Fruit fly (Drosophila melanogaster) whole organism, prepupa: Measurements from ENCODE around the gene CG13365.

Experiments
- CG11294 ChIP-seq: fragments of 200-800 bp; sonication (Bioruptor generic); IDR thresholded peaks from 2 replicates; pipeline ENCODE4 v1.3.6; 2022; ENCODE audit warnings: missing biosample characterization, missing genetic modification characterization
- CG11902 ChIP-seq: fragments of 200-800 bp; sonication (Bioruptor generic); optimal IDR thresholded peaks from 3 replicates; lab custom pipeline; 2016; ENCODE audit warnings: missing biosample characterization, missing genetic modification characterization
- CG15336 ChIP-seq: fragments of 200-800 bp; sonication (Bioruptor generic); IDR thresholded peaks from 2 replicates; pipeline ENCODE4 v1.3.6; 2022; ENCODE audit warnings: missing biosample characterization, missing genetic modification characterization
- CG1621 ChIP-seq: fragments of 200-800 bp; sonication (Bioruptor generic); optimal IDR thresholded peaks from 3 replicates; lab custom pipeline; 2018; ENCODE audit warnings: missing biosample characterization, mild to moderate bottlenecking, missing genetic modification characterization
- CG16779 ChIP-seq: fragments of 200-800 bp; sonication (Bioruptor generic); optimal IDR thresholded peaks from 3 replicates; lab custom pipeline; 2017; ENCODE audit warnings: missing biosample characterization, mild to moderate bottlenecking, missing genetic modification characterization
- CG3032 ChIP-seq: fragments of 200-800 bp; optimal IDR thresholded peaks from 2 replicates; lab custom pipeline; 2019; ENCODE audit warnings: missing biosample characterization, mild to moderate bottlenecking, missing genetic modification characterization, moderate library complexity
- CG31627 ChIP-seq: fragments of 200-800 bp; sonication (Bioruptor generic); optimal IDR thresholded peaks from 3 replicates; lab custom pipeline; 2016; ENCODE audit warnings: missing biosample characterization, missing genetic modification characterization
- CG32006 ChIP-seq: fragments of 200-800 bp; sonication (Bioruptor generic); optimal IDR thresholded peaks from 3 replicates; lab custom pipeline; 2017; ENCODE audit warnings: missing biosample characterization, mild to moderate bottlenecking, missing genetic modification characterization
- CG34406 ChIP-seq: fragments of 200-800 bp; sonication (Bioruptor generic); optimal IDR thresholded peaks from 3 replicates; lab custom pipeline; 2016; ENCODE audit warnings: missing biosample characterization, missing genetic modification characterization
- CG3919 ChIP-seq: fragments of 200-800 bp; sonication (Bioruptor generic); optimal IDR thresholded peaks from 3 replicates; lab custom pipeline; 2016; ENCODE audit warnings: missing biosample characterization, missing genetic modification characterization
- CG4318 ChIP-seq: fragments of 200-800 bp; sonication (Bioruptor generic); optimal IDR thresholded peaks from 3 replicates; lab custom pipeline; 2017; ENCODE audit warnings: missing biosample characterization, mild to moderate bottlenecking, missing genetic modification characterization
- CG6163 ChIP-seq: fragments of 200-800 bp; sonication (Bioruptor generic); IDR thresholded peaks from 3 replicates; pipeline ENCODE4 v1.3.6; 2022; ENCODE audit warnings: missing biosample characterization, missing genetic modification characterization
- CG6276 ChIP-seq: fragments of 200-800 bp; sonication (Bioruptor generic); optimal IDR thresholded peaks from 2 replicates; lab custom pipeline; 2017; ENCODE audit warnings: missing biosample characterization, mild to moderate bottlenecking, missing genetic modification characterization
- CG6792 ChIP-seq: fragments of 200-800 bp; sonication (Bioruptor generic); optimal IDR thresholded peaks from 3 replicates; lab custom pipeline; 2016; ENCODE audit warnings: missing biosample characterization, missing genetic modification characterization
- CG6808 ChIP-seq: fragments of 200-800 bp; sonication (Bioruptor generic); optimal IDR thresholded peaks from 3 replicates; lab custom pipeline; 2017; ENCODE audit warnings: missing biosample characterization, missing genetic modification characterization, mild to moderate bottlenecking, moderate library complexity, missing genetic modification reagents
- CG6854 ChIP-seq: fragments of 200-800 bp; sonication (Bioruptor generic); optimal IDR thresholded peaks from 2 replicates; lab custom pipeline; 2017; ENCODE audit warnings: missing biosample characterization, mild to moderate bottlenecking, missing genetic modification characterization
- CG7368 ChIP-seq: fragments of 200-800 bp; sonication (Bioruptor generic); optimal IDR thresholded peaks from 3 replicates; lab custom pipeline; 2016; ENCODE audit warnings: missing biosample characterization, missing genetic modification characterization
- CG8319 ChIP-seq: fragments of 200-800 bp; sonication (Bioruptor generic); optimal IDR thresholded peaks from 3 replicates; lab custom pipeline; 2016; ENCODE audit warnings: missing biosample characterization, missing genetic modification characterization
- CG8632 ChIP-seq: fragments of 200-800 bp; sonication (Bioruptor generic); optimal IDR thresholded peaks from 3 replicates; lab custom pipeline; 2016; ENCODE audit warnings: missing biosample characterization, missing genetic modification characterization
- Eip78C ChIP-seq: fragments of 200-800 bp; sonication (Bioruptor generic); peaks from one replicate; lab custom pipeline; 2016; ENCODE audit warnings: missing biosample characterization, missing genetic modification characterization
- Eip93F ChIP-seq: fragments of 200-800 bp; sonication (Bioruptor generic); optimal IDR thresholded peaks from 2 replicates; lab custom pipeline; 2016; ENCODE audit warnings: missing biosample characterization, mild to moderate bottlenecking, missing genetic modification characterization
- Ets21C ChIP-seq: fragments of 200-800 bp; sonication (Bioruptor generic); optimal IDR thresholded peaks from 3 replicates; lab custom pipeline; 2016; ENCODE audit warnings: missing biosample characterization, missing genetic modification characterization
- Ets96B ChIP-seq: fragments of 200-800 bp; optimal IDR thresholded peaks from 2 replicates; lab custom pipeline; 2019; ENCODE audit warnings: missing biosample characterization, mild to moderate bottlenecking, missing genetic modification characterization, moderate library complexity
- Hr39 ChIP-seq: fragments of 200-800 bp; sonication (Bioruptor generic); optimal IDR thresholded peaks from 2 replicates; lab custom pipeline; 2016; ENCODE audit warnings: missing biosample characterization, missing genetic modification characterization
- Hr4 ChIP-seq: fragments of 200-800 bp; sonication (Bioruptor generic); optimal IDR thresholded peaks from 3 replicates; lab custom pipeline; 2016; ENCODE audit warnings: missing biosample characterization, missing genetic modification characterization
- Lpt ChIP-seq: fragments of 200-800 bp; sonication (Bioruptor generic); optimal IDR thresholded peaks from 3 replicates; lab custom pipeline; 2016; ENCODE audit warnings: missing biosample characterization, missing genetic modification characterization
- Met ChIP-seq: fragments of 200-800 bp; sonication (Bioruptor generic); optimal IDR thresholded peaks from 3 replicates; lab custom pipeline; 2016; ENCODE audit warnings: missing biosample characterization, missing genetic modification characterization
- OdsH ChIP-seq: fragments of 200-800 bp; sonication (Bioruptor generic); optimal IDR thresholded peaks from 3 replicates; lab custom pipeline; 2016; ENCODE audit warnings: missing biosample characterization, missing genetic modification characterization
- Sox14 ChIP-seq: fragments of 200-800 bp; sonication (Bioruptor generic); optimal IDR thresholded peaks from 3 replicates; lab custom pipeline; 2016; ENCODE audit warnings: missing biosample characterization, missing genetic modification characterization
- achi ChIP-seq: fragments of 200-800 bp; sonication (Bioruptor generic); optimal IDR thresholded peaks from 3 replicates; lab custom pipeline; 2016; ENCODE audit warnings: missing biosample characterization, missing genetic modification characterization
- acj6 ChIP-seq: fragments of 200-800 bp; sonication (Bioruptor generic); optimal IDR thresholded peaks from 3 replicates; lab custom pipeline; 2016; ENCODE audit warnings: missing biosample characterization, missing genetic modification characterization
- cyc ChIP-seq: fragments of 200-800 bp; sonication (Bioruptor generic); optimal IDR thresholded peaks from 3 replicates; lab custom pipeline; 2016; ENCODE audit warnings: missing biosample characterization, missing genetic modification characterization
- dac ChIP-seq: fragments of 200-800 bp; sonication (Bioruptor generic); optimal IDR thresholded peaks from 2 replicates; lab custom pipeline; 2017; ENCODE audit warnings: missing biosample characterization, mild to moderate bottlenecking, missing genetic modification characterization
- dsx ChIP-seq: fragments of 200-800 bp; optimal IDR thresholded peaks from 3 replicates; lab custom pipeline; 2019; ENCODE audit warnings: missing biosample characterization, mild to moderate bottlenecking, missing genetic modification characterization, moderate library complexity; ENCODE audit not compliant: poor library complexity, severe bottlenecking
- eg ChIP-seq: fragments of 200-800 bp; sonication (Bioruptor generic); IDR thresholded peaks from 3 replicates; pipeline ENCODE4 v1.3.6; 2022; ENCODE audit warnings: missing biosample characterization, missing genetic modification characterization
- esn ChIP-seq: fragments of 200-800 bp; sonication (Bioruptor generic); optimal IDR thresholded peaks from 2 replicates; lab custom pipeline; 2016; ENCODE audit warnings: missing biosample characterization, mild to moderate bottlenecking, missing genetic modification characterization, moderate library complexity
- fd59A ChIP-seq: fragments of 200-800 bp; sonication (Bioruptor generic); optimal IDR thresholded peaks from 2 replicates; lab custom pipeline; 2017; ENCODE audit warnings: missing biosample characterization, mild to moderate bottlenecking, missing genetic modification characterization, missing genetic modification reagents
- fd85E ChIP-seq: fragments of 200-800 bp; sonication (Bioruptor generic); optimal IDR thresholded peaks from 3 replicates; lab custom pipeline; 2016; ENCODE audit warnings: missing biosample characterization, missing genetic modification characterization
- fkh ChIP-seq: fragments of 200-800 bp; sonication (Bioruptor generic); optimal IDR thresholded peaks from 3 replicates; lab custom pipeline; 2017; ENCODE audit warnings: missing biosample characterization, mild to moderate bottlenecking, missing genetic modification characterization, moderate library complexity
- lz ChIP-seq: fragments of 200-800 bp; sonication (Bioruptor generic); optimal IDR thresholded peaks from 3 replicates; lab custom pipeline; 2016; ENCODE audit warnings: missing biosample characterization, missing genetic modification characterization
- net ChIP-seq: fragments of 200-800 bp; sonication (Bioruptor generic); optimal IDR thresholded peaks from 3 replicates; lab custom pipeline; 2016; ENCODE audit warnings: missing biosample characterization, missing genetic modification characterization
- pdm3 ChIP-seq: fragments of 200-800 bp; sonication (Bioruptor generic); optimal IDR thresholded peaks from 3 replicates; lab custom pipeline; 2016; ENCODE audit warnings: missing biosample characterization, missing genetic modification characterization
- ss ChIP-seq, 2 experiments: fragments of 200-800 bp; sonication (Bioruptor generic); optimal IDR thresholded peaks; 2 replicates in 1 of 2; 3 replicates in 1 of 2; lab custom pipeline; 2017 to 2018; ENCODE audit warnings: mild to moderate bottlenecking in 2 of 2, missing biosample characterization in 2 of 2, missing genetic modification characterization in 2 of 2, moderate library complexity in 1 of 2
- svp ChIP-seq: fragments of 200-800 bp; sonication (Bioruptor generic); peaks from one replicate; lab custom pipeline; 2016; ENCODE audit warnings: missing biosample characterization, missing genetic modification characterization
- topi ChIP-seq: fragments of 200-800 bp; sonication (Bioruptor generic); optimal IDR thresholded peaks from 3 replicates; lab custom pipeline; 2016; ENCODE audit warnings: missing biosample characterization, missing genetic modification characterization

Gene CG13365

DNA sequence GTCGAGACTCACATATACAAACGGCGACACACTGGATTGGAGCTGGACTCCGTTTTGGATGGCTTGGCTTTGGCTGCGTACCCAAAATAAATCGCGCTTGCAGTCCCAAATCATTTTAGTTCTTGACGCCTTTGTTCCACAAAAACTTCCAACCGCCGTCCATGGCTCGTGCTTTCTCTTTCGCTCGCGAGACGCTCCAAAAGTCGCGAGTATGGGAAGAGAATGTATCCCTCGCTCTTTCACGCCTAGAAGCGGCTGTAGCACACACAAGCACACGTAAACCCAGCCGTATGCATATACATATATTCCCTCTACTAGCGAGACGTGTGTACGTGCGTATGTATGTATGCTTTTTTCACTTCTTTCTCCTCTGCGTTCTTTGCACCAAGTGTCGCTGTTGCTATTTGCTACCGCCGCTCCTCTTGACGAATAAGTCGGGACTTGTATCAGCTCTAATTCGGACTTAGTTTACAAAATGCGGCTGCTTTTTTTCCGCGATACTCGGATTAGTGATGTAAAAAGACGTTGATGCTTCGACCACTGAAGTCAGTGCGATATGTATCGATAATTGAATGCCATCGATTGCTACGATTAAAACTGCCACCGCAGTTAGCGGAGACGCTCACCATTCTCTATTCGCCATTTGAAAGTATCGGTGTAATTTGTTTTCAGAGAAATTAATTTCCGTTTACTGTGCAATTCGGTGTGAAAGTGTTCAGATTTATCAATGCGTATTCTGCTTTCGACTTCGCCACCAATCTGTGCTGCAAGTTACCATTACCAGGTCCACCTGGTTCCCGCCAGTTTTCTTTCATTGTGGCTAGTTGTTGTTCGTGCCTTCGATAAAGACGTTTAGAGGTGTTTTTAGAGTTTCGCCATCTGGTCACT lies 34.7 kb upstream of the CG13365 start, which contains the start of the genes Hmt4-20 and SkpA:
Hmt4-20 (minus strand) TSS at position 542 of the 888 bp plus-strand sequence.
SkpA (plus strand) TSS at position 623 of the 888 bp plus-strand sequence.
- peak; percentile 43; the same call in 1 of the 3 replicates for TF ChIP-seq CG6163 (GFP tag; lab: Robert Waterston, UW)
- TF ChIP-seq dsx (GFP tag; lab: Kevin White, UChicago) = no peak
- no peak for TF ChIP-seq CG8319 (GFP tag; lab: Kevin White, UChicago)
- no peak for TF ChIP-seq fd85E
- TF ChIP-seq eg (GFP tag; lab: Robert Waterston, UW) = 0 out of 3 replicates have a peak, but pooled peaks have one; percentile 6
- no peak for TF ChIP-seq CG3919 (GFP tag; lab: Kevin White, UChicago)
- TF ChIP-seq fkh (GFP tag; lab: Kevin White, UChicago) = no peak
- no peak for TF ChIP-seq Hr39 (GFP tag; lab: Kevin White, UChicago)
- TF ChIP-seq OdsH (GFP tag; lab: Kevin White, UChicago) = no peak
- no peak for TF ChIP-seq Hr4 (GFP tag; lab: Kevin White, UChicago)
- no peak for TF ChIP-seq CG31627
- TF ChIP-seq CG16779 (tag; lab: Kevin White, UChicago) = no peak
- no peak for TF ChIP-seq Ets96B (tag; lab: Kevin White, UChicago)
- no peak for TF ChIP-seq CG6808 (GFP tag; lab: Kevin White, UChicago)
- no peak for TF ChIP-seq acj6 (GFP tag; lab: Kevin White, UChicago)
- TF ChIP-seq achi (GFP tag; lab: Kevin White, UChicago) = no peak
- no peak for TF ChIP-seq CG6792 (GFP tag; lab: Kevin White, UChicago)
- peak; percentile 53 for TF ChIP-seq Eip78C (GFP tag; lab: Kevin White, UChicago)
- peak; percentile 4 for TF ChIP-seq Sox14 (GFP tag; lab: Kevin White, UChicago)
- no peak for TF ChIP-seq Met (GFP tag; lab: Kevin White, UChicago)
- peak; percentile 55 for TF ChIP-seq svp (GFP tag; lab: Kevin White, UChicago)
- no peak for TF ChIP-seq CG1621 (tag; lab: Kevin White, UChicago)
- no peak for TF ChIP-seq CG6276 (GFP tag; lab: Kevin White, UChicago)

DNA sequence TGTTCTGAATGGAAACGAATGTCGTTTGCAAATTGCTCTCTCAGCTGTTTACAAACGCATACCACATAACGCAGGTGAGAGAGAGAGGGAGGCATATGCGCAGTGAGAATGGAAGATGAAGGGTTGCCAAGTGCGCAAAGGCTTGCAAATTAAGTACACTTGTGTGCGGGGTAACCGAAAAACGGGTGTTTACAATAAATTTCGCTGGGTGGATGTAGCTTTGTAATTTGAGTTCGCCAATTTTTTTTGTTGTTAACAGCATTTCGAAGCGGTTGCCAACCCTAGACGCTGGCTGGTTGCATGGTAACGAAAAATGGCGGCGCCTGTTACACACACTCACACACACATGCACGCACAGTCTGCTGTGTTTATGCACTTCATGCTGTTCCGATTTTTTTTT lies 33.9 kb upstream of the CG13365 start:
- TF ChIP-seq CG32006 (GFP tag; lab: Kevin White, UChicago) (peak; percentile 96), ss (GFP tag; optimal IDR thresholded peaks at IDR 0.05; lab: Kevin White, UChicago) (peak; percentile 93 to 96), topi (GFP tag; lab: Kevin White, UChicago) (peak; percentile 96), dac (peak; percentile 95), CG4318 (no peak), CG8632 (GFP tag; lab: Kevin White, UChicago) (peak; percentile 93), Ets96B (tag; lab: Kevin White, UChicago) (peak; percentile 92), CG7368 (GFP tag; lab: Kevin White, UChicago) (peak; percentile 95), CG11294 (GFP tag; lab: Robert Waterston, UW) (peak; percentile 96), CG3919 (GFP tag; lab: Kevin White, UChicago) (peak; percentile 96), CG11902 (peak; percentile 93), eg (GFP tag; lab: Robert Waterston, UW) (peak; percentile 99), Met (GFP tag; lab: Kevin White, UChicago) (peak; percentile 97), Eip93F (GFP tag; lab: Kevin White, UChicago) (peak; percentile 93), pdm3 (peak; percentile 97), dsx (GFP tag; lab: Kevin White, UChicago) (peak; percentile 89), esn (GFP tag; lab: Kevin White, UChicago) (peak; percentile 96), CG6792 (GFP tag; lab: Kevin White, UChicago) (peak; percentile 96), CG15336 (GFP tag; lab: Robert Waterston, UW) (peak; percentile 98), CG6276 (GFP tag; lab: Kevin White, UChicago) (peak; percentile 95), net (GFP tag; lab: Kevin White, UChicago) (peak; percentile 97), CG6854 (GFP tag; lab: Kevin White, UChicago) (peak; percentile 93), lz (GFP tag; lab: Kevin White, UChicago) (peak; percentile 96), cyc (GFP tag; lab: Kevin White, UChicago) (peak; percentile 97), fd59A (peak; percentile 94), CG1621 (tag; lab: Kevin White, UChicago) (peak; percentile 96), acj6 (GFP tag; lab: Kevin White, UChicago) (peak; percentile 95), achi (GFP tag; lab: Kevin White, UChicago) (peak; percentile 95), CG6808 (GFP tag; lab: Kevin White, UChicago) (peak; percentile 95), fd85E (peak; percentile 91), Lpt (GFP tag; lab: Kevin White, UChicago) (peak; percentile 95), CG3032 (tag; lab: Kevin White, UChicago) (peak; percentile 94), CG31627 (peak; percentile 97), CG34406 (GFP tag; lab: Kevin White, UChicago) (peak; percentile 95), Ets21C (GFP tag; lab: Kevin White, UChicago) (peak; percentile 94), CG6163 (GFP tag; lab: Robert Waterston, UW) (peak; percentile 99)
